Fruit fly (Drosophila melanogaster) whole organism, embryonic: ENCODE results near the gene CG42827.

Experiments
- ATbp ChIP-seq: fragments of 200-800 bp; sonication (Bioruptor generic); optimal IDR thresholded peaks from 2 replicates; lab custom pipeline; 2017; ENCODE audit warnings: missing biosample characterization, mild to moderate bottlenecking, missing genetic modification characterization, missing genetic modification reagents
- Adf1 ChIP-seq: fragments of 200-800 bp; sonication (Bioruptor generic); IDR thresholded peaks from 2 replicates; pipeline ENCODE4 v1.3.6; 2022; ENCODE audit warnings: missing biosample characterization, missing genetic modification characterization
- Atf6 ChIP-seq: fragments of 200-800 bp; sonication (Bioruptor generic); IDR thresholded peaks from 2 replicates; pipeline ENCODE4 v1.3.6; 2022; ENCODE audit warnings: missing biosample characterization, missing genetic modification characterization
- CG10274 ChIP-seq: fragments of 200-800 bp; sonication (Bioruptor generic); optimal IDR thresholded peaks from 3 replicates; lab custom pipeline; 2017; ENCODE audit warnings: missing biosample characterization, mild to moderate bottlenecking, missing genetic modification characterization
- CG1233 ChIP-seq: fragments of 200-800 bp; sonication (Bioruptor generic); optimal IDR thresholded peaks from 4 replicates; lab custom pipeline; 2018; ENCODE audit warnings: missing biosample characterization, mild to moderate bottlenecking, missing genetic modification characterization
- CG15696 ChIP-seq: fragments of 200-800 bp; sonication (Bioruptor generic); optimal IDR thresholded peaks from 2 replicates; lab custom pipeline; 2019; ENCODE audit warnings: missing biosample characterization, mild to moderate bottlenecking, missing genetic modification characterization, moderate library complexity
- CG17186 ChIP-seq: fragments of 200-800 bp; sonication (Bioruptor generic); optimal IDR thresholded peaks from 3 replicates; lab custom pipeline; 2017; ENCODE audit warnings: missing biosample characterization, missing genetic modification reagents, missing genetic modification characterization
- CG2875 ChIP-seq: fragments of 200-800 bp; sonication (Bioruptor generic); optimal IDR thresholded peaks from 2 replicates; lab custom pipeline; 2017; ENCODE audit warnings: missing biosample characterization, mild to moderate bottlenecking, missing genetic modification characterization, missing genetic modification reagents
- CG2889 ChIP-seq: fragments of 200-800 bp; sonication (Bioruptor generic); IDR thresholded peaks from 3 replicates; pipeline ENCODE4 v1.3.6; 2022; ENCODE audit warnings: missing biosample characterization, missing genetic modification characterization
- CG30431 ChIP-seq: fragments of 200-800 bp; sonication (Bioruptor generic); optimal IDR thresholded peaks from 2 replicates; lab custom pipeline; 2017; ENCODE audit warnings: missing biosample characterization, missing genetic modification characterization
- CG31441 ChIP-seq: fragments of 200-800 bp; sonication (Bioruptor generic); IDR thresholded peaks from 2 replicates; pipeline ENCODE4 v1.3.6; 2022; ENCODE audit warnings: missing biosample characterization, missing genetic modification characterization
- CG3407 ChIP-seq: fragments of 200-800 bp; sonication (Bioruptor generic); optimal IDR thresholded peaks from 2 replicates; lab custom pipeline; 2018; ENCODE audit warnings: missing biosample characterization, mild to moderate bottlenecking, missing genetic modification characterization
- CG34376 ChIP-seq: fragments of 200-800 bp; sonication (Bioruptor generic); optimal IDR thresholded peaks from 2 replicates; lab custom pipeline; 2018; ENCODE audit warnings: missing biosample characterization, mild to moderate bottlenecking, missing genetic modification characterization
- CG43689 ChIP-seq: fragments of 200-800 bp; sonication (Bioruptor generic); IDR thresholded peaks from 2 replicates; pipeline ENCODE4 v1.3.6; 2022; ENCODE audit warnings: missing biosample characterization, missing genetic modification characterization
- CG6813 ChIP-seq: fragments of 200-800 bp; sonication (Bioruptor generic); optimal IDR thresholded peaks from 2 replicates; lab custom pipeline; 2017; ENCODE audit warnings: missing biosample characterization, missing genetic modification characterization, mild to moderate bottlenecking, moderate library complexity, missing genetic modification reagents
- CG7556 ChIP-seq: fragments of 200-800 bp; sonication (Bioruptor generic); optimal IDR thresholded peaks from 2 replicates; lab custom pipeline; 2017; ENCODE audit warnings: missing biosample characterization, mild to moderate bottlenecking, missing genetic modification characterization
- CG8478 ChIP-seq: fragments of >200 bp; optimal IDR thresholded peaks from 2 replicates; lab custom pipeline; 2018
- CG8944 ChIP-seq: fragments of 200-800 bp; sonication (Bioruptor generic); optimal IDR thresholded peaks from 3 replicates; lab custom pipeline; 2016; ENCODE audit warnings: missing biosample characterization, missing genetic modification characterization
- CG9727 ChIP-seq: fragments of 200-800 bp; sonication (Bioruptor generic); optimal IDR thresholded peaks from 3 replicates; lab custom pipeline; 2017; ENCODE audit warnings: missing biosample characterization, mild to moderate bottlenecking, missing genetic modification characterization
- CG9817 ChIP-seq: fragments of 200-800 bp; sonication (Bioruptor generic); optimal IDR thresholded peaks from 2 replicates; lab custom pipeline; 2018; ENCODE audit warnings: missing biosample characterization, mild to moderate bottlenecking, missing genetic modification characterization, moderate library complexity
- Camta ChIP-seq: fragments of 200-800 bp; sonication (Bioruptor generic); optimal IDR thresholded peaks from 2 replicates; lab custom pipeline; 2016; ENCODE audit warnings: missing biosample characterization, missing genetic modification characterization
- Fer1 ChIP-seq: fragments of 200-800 bp; sonication (Bioruptor generic); optimal IDR thresholded peaks from 2 replicates; lab custom pipeline; 2017; ENCODE audit warnings: missing biosample characterization, mild to moderate bottlenecking, missing genetic modification characterization
- HLHmδ ChIP-seq: fragments of 200-800 bp; sonication (Bioruptor generic); optimal IDR thresholded peaks from 2 replicates; lab custom pipeline; 2018; ENCODE audit warnings: missing biosample characterization, mild to moderate bottlenecking, missing genetic modification characterization, moderate library complexity
- Kr ChIP-seq: fragments of 200-800 bp; sonication (Bioruptor generic); optimal IDR thresholded peaks from 2 replicates; lab custom pipeline; 2017; ENCODE audit warnings: missing biosample characterization, mild to moderate bottlenecking, missing genetic modification characterization
- Lpt ChIP-seq: fragments of >200 bp; optimal IDR thresholded peaks from 2 replicates; lab custom pipeline; 2018; ENCODE audit warnings: missing biosample characterization, missing genetic modification characterization
- MTF-1 ChIP-seq: fragments of 200-800 bp; sonication (Bioruptor generic); optimal IDR thresholded peaks from 2 replicates; lab custom pipeline; 2018; ENCODE audit warnings: missing biosample characterization, mild to moderate bottlenecking, missing genetic modification characterization, borderline replicate concordance
- Max ChIP-seq: fragments of 200-800 bp; sonication (Bioruptor generic); optimal IDR thresholded peaks from 2 replicates; lab custom pipeline; 2016; ENCODE audit warnings: missing biosample characterization, mild to moderate bottlenecking, missing genetic modification characterization
- Neu2 ChIP-seq: fragments of 200-800 bp; sonication (Bioruptor generic); optimal IDR thresholded peaks from 3 replicates; lab custom pipeline; 2016; ENCODE audit warnings: missing biosample characterization, missing genetic modification characterization, borderline replicate concordance
- Oli ChIP-seq: fragments of 200-800 bp; sonication (Bioruptor generic); optimal IDR thresholded peaks from 2 replicates; lab custom pipeline; 2018; ENCODE audit warnings: missing biosample characterization, mild to moderate bottlenecking, missing genetic modification characterization, moderate library complexity
- br ChIP-seq: fragments of >200 bp; optimal IDR thresholded peaks from 2 replicates; lab custom pipeline; 2017
- caup ChIP-seq: fragments of 200-800 bp; sonication (Bioruptor generic); optimal IDR thresholded peaks from 3 replicates; lab custom pipeline; 2017; ENCODE audit warnings: missing biosample characterization, mild to moderate bottlenecking, missing genetic modification characterization, moderate library complexity; ENCODE audit not compliant: severe bottlenecking
- crc ChIP-seq: fragments of 200-800 bp; sonication (Bioruptor generic); optimal IDR thresholded peaks from 2 replicates; lab custom pipeline; 2016; ENCODE audit warnings: missing biosample characterization, missing genetic modification characterization
- da ChIP-seq: fragments of 200-800 bp; sonication (Bioruptor generic); optimal IDR thresholded peaks from 2 replicates; lab custom pipeline; 2016; ENCODE audit warnings: missing biosample characterization, missing genetic modification characterization
- dpn ChIP-seq, 2 experiments: fragments of 200-800 bp; sonication (Bioruptor generic); optimal IDR thresholded peaks; 3 replicates each; lab custom pipeline; 2016; ENCODE audit warnings: missing biosample characterization in 2 of 2, missing genetic modification characterization in 2 of 2
- ems ChIP-seq: fragments of 200-800 bp; sonication (Bioruptor generic); optimal IDR thresholded peaks from 3 replicates; lab custom pipeline; 2016; ENCODE audit warnings: missing biosample characterization, missing genetic modification characterization
- esg ChIP-seq: fragments of 200-800 bp; sonication (Bioruptor generic); conservative IDR thresholded peaks from 2 replicates; pipeline ENCODE4 v1.3.6; 2022; ENCODE audit warnings: missing biosample characterization, missing genetic modification characterization
- fd64A ChIP-seq: fragments of 200-800 bp; sonication (Bioruptor generic); optimal IDR thresholded peaks from 3 replicates; lab custom pipeline; 2018; ENCODE audit warnings: missing biosample characterization, mild to moderate bottlenecking, missing genetic modification characterization
- fru ChIP-seq: fragments of >200 bp; optimal IDR thresholded peaks from 2 replicates; lab custom pipeline; 2017
- gem ChIP-seq: fragments of 200-800 bp; sonication (Bioruptor generic); optimal IDR thresholded peaks from 2 replicates; lab custom pipeline; 2019; ENCODE audit warnings: missing biosample characterization, mild to moderate bottlenecking, missing genetic modification characterization, moderate library complexity
- kni ChIP-seq: fragments of 200-800 bp; sonication (Bioruptor generic); optimal IDR thresholded peaks from 3 replicates; lab custom pipeline; 2017; ENCODE audit warnings: mild to moderate bottlenecking, missing biosample characterization, missing genetic modification reagents, missing genetic modification characterization
- lab ChIP-seq: fragments of 200-800 bp; sonication (Bioruptor generic); optimal IDR thresholded peaks from 3 replicates; lab custom pipeline; 2017; ENCODE audit warnings: missing biosample characterization, missing genetic modification characterization, mild to moderate bottlenecking, moderate library complexity, missing genetic modification reagents
- lbe ChIP-seq: fragments of 200-800 bp; sonication (Bioruptor generic); optimal IDR thresholded peaks from 2 replicates; lab custom pipeline; 2016; ENCODE audit warnings: missing biosample characterization, mild to moderate bottlenecking, missing genetic modification characterization
- lilli ChIP-seq: fragments of 200-800 bp; sonication (Bioruptor generic); optimal IDR thresholded peaks from 3 replicates; lab custom pipeline; 2016; ENCODE audit warnings: missing biosample characterization, missing genetic modification characterization
- lmd ChIP-seq: fragments of 200-800 bp; sonication (Bioruptor generic); IDR thresholded peaks from 2 replicates; pipeline ENCODE4 v1.3.6; 2022; ENCODE audit warnings: missing biosample characterization, missing genetic modification characterization
- run ChIP-seq: fragments of 200-800 bp; sonication (Bioruptor generic); optimal IDR thresholded peaks from 3 replicates; lab custom pipeline; 2018; ENCODE audit warnings: missing biosample characterization, mild to moderate bottlenecking, missing genetic modification characterization
- sd ChIP-seq: fragments of 200-800 bp; sonication (Bioruptor generic); optimal IDR thresholded peaks from 3 replicates; lab custom pipeline; 2018; ENCODE audit warnings: missing biosample characterization, mild to moderate bottlenecking, missing genetic modification characterization, moderate library complexity
- shn ChIP-seq: fragments of 200-800 bp; sonication (Bioruptor generic); optimal IDR thresholded peaks from 3 replicates; lab custom pipeline; 2016; ENCODE audit warnings: missing biosample characterization, missing genetic modification characterization
- sna ChIP-seq: fragments of 200-800 bp; sonication (Bioruptor generic); IDR thresholded peaks from 2 replicates; pipeline ENCODE4 v1.3.6; 2022; ENCODE audit warnings: missing biosample characterization, missing genetic modification characterization; ENCODE audit not compliant: partially characterized antibody
- tgo ChIP-seq: fragments of 200-800 bp; sonication (Bioruptor generic); IDR thresholded peaks from 3 replicates; pipeline ENCODE4 v1.3.6; 2022; ENCODE audit warnings: missing biosample characterization, missing genetic modification characterization
- wdn ChIP-seq: fragments of 200-800 bp; sonication (Bioruptor generic); IDR thresholded peaks from 2 replicates; pipeline ENCODE4 v1.3.6; 2022; ENCODE audit warnings: missing biosample characterization, missing genetic modification characterization
- wek ChIP-seq: fragments of 200-800 bp; sonication (Bioruptor generic); optimal IDR thresholded peaks from 3 replicates; lab custom pipeline; 2018; ENCODE audit warnings: missing biosample characterization, mild to moderate bottlenecking, missing genetic modification characterization, moderate library complexity
- zfh2 ChIP-seq: fragments of 200-800 bp; sonication (Bioruptor generic); optimal IDR thresholded peaks from 2 replicates; lab custom pipeline; 2016; ENCODE audit warnings: missing biosample characterization, missing genetic modification characterization

The CG42827 gene

DNA sequence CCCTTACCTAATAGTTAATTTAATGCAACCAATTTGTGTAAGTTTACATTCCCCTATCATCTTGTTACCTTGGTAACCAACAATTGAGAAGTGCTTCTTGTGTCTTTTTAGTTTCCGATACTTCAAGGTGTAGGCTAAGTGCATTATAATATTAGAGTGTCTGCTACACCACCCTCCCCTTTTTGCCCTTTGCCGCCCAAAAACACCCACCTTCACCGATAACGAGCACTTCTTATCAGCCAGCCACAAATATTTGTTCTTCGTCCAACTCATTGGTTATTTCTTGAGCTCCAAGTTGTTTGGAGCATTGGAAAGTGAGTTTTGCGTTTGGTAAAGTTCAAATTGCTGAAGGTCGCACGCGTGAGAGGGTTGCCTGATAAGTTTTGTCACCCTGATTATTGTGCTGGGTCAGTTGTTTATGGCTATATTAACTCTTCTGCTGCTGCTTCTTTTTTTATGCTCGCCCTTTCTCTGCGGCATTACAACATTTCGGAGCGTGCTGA lies 40.8 kb upstream of the CG42827 start (continued):
- TF ChIP-seq HLHmδ (GFP tag; lab: Kevin White, UChicago) (peak; percentile 56), lilli (peak; percentile 14), esg (no peak), CG6813 (GFP tag; lab: Kevin White, UChicago) (no peak), ATbp (no peak), CG10274 (GFP tag; lab: Kevin White, UChicago) (no peak), CG15696 (tag; lab: Kevin White, UChicago) (no peak), lmd (GFP tag; lab: Robert Waterston, UW) (peak; percentile 42), Max (GFP tag; lab: Kevin White, UChicago) (no peak), CG9727 (no peak), Atf6 (GFP tag; lab: Robert Waterston, UW) (no peak), br (lab: Kevin White, UChicago) (no peak), CG17186 (no peak), CG30431 (no peak), caup (GFP tag; lab: Kevin White, UChicago) (peak; percentile 4), CG3407 (GFP tag; lab: Kevin White, UChicago) (no peak), Kr (no peak), Fer1 (no peak), kni (GFP tag; lab: Kevin White, UChicago) (no peak), CG7556 (GFP tag; lab: Kevin White, UChicago) (no peak), sna (GFP tag; lab: Robert Waterston, UW) (no peak), gem (tag; lab: Kevin White, UChicago) (peak; percentile 28), wdn (GFP tag; lab: Robert Waterston, UW) (no peak), Oli (tag; lab: Kevin White, UChicago) (no peak), shn (GFP tag; lab: Kevin White, UChicago) (no peak), CG1233 (GFP tag; lab: Kevin White, UChicago) (no peak), CG9817 (tag; lab: Kevin White, UChicago) (no peak), Lpt (GFP tag; lab: Kevin White, UChicago) (no peak), lbe (GFP tag; lab: Kevin White, UChicago) (no peak), CG2875 (GFP tag; lab: Kevin White, UChicago) (no peak), CG8478 (lab: Kevin White, UChicago) (no peak), dpn (GFP tag; optimal IDR thresholded peaks at IDR 0.05; lab: Kevin White, UChicago) (no peak), run (tag; lab: Kevin White, UChicago) (no peak), da (GFP tag; lab: Kevin White, UChicago) (no peak), ems (GFP tag; lab: Kevin White, UChicago) (no peak), CG43689 (no peak), sd (tag; lab: Kevin White, UChicago) (peak; percentile 87), CG8944 (GFP tag; lab: Kevin White, UChicago) (peak; percentile 2), tgo (no peak; the same call in 2 of the 3 replicates), MTF-1 (GFP tag; lab: Kevin White, UChicago) (no peak), fru (lab: Kevin White, UChicago) (no peak), fd64A (GFP tag; lab: Kevin White, UChicago) (no peak), CG2889 (0 out of 3 replicates have a peak, but pooled peaks have one; percentile 32), wek (no peak), Adf1 (GFP tag; lab: Robert Waterston, UW) (no peak), CG31441 (GFP tag; lab: Robert Waterston, UW) (no peak), crc (no peak), lab (GFP tag; lab: Kevin White, UChicago) (peak; percentile 39), CG34376 (no peak), zfh2 (GFP tag; lab: Kevin White, UChicago) (peak; percentile 16), Camta (GFP tag; lab: Kevin White, UChicago) (no peak), Neu2 (GFP tag; lab: Kevin White, UChicago) (no peak)
